Fruit fly (Drosophila melanogaster): ENCODE data around the gene CG43373.

Gene CG43373

dm6 chr3L:16474130-16474529 lies 69.0 kb downstream of the CG43373 start (continued):
- TF ChIP-seq MESR4 (GFP tag; optimal IDR thresholded peaks at IDR 0.05) (no peak), CG17568 (GFP tag; optimal IDR thresholded peaks at IDR 0.05) (no peak), CG10366 (GFP tag; IDR thresholded peaks at IDR 0.05) (no peak), CG9609 (GFP tag; optimal IDR thresholded peaks at IDR 0.05) (no peak), cas (GFP tag; IDR thresholded peaks at IDR 0.05) (no peak), CG4424 (GFP tag; optimal IDR thresholded peaks at IDR 0.05) (peak; percentile 19), NFAT (GFP tag; IDR thresholded peaks at IDR 0.05) (no peak), CTCF (GFP tag; optimal IDR thresholded peaks at IDR 0.05) (no peak), Eip74EF (GFP tag; optimal IDR thresholded peaks at IDR 0.05) (no peak), Lim3 (GFP tag; IDR thresholded peaks at IDR 0.05) (peak; percentile 24; the same call in 1 of the 2 replicates), zfh1 (GFP tag; IDR thresholded peaks at IDR 0.05) (no peak), Atf-2 (GFP tag; optimal IDR thresholded peaks at IDR 0.05) (no peak), Tbp (GFP tag; optimal IDR thresholded peaks at IDR 0.05) (no peak), Max (GFP tag; optimal IDR thresholded peaks at IDR 0.05) (no peak), CG9437 (GFP tag; optimal IDR thresholded peaks at IDR 0.05) (peak; percentile 26), CG7556 (GFP tag; optimal IDR thresholded peaks at IDR 0.05) (peak; percentile 49), sob (GFP tag; IDR thresholded peaks at IDR 0.05) (no peak), CG9797 (GFP tag; optimal IDR thresholded peaks at IDR 0.05) (no peak), CG7987 (GFP tag; optimal IDR thresholded peaks at IDR 0.05) (no peak), CG3065 (GFP tag; optimal IDR thresholded peaks at IDR 0.05) (no peak), gfzf (GFP tag; optimal IDR thresholded peaks at IDR 0.05) (no peak), Oli (tag; optimal IDR thresholded peaks at IDR 0.05) (peak; percentile 20), pzg (GFP tag; optimal IDR thresholded peaks at IDR 0.05) (no peak), CG3407 (GFP tag; optimal IDR thresholded peaks at IDR 0.05) (no peak), CG6175 (GFP tag; IDR thresholded peaks at IDR 0.05) (no peak), psq (GFP tag; optimal IDR thresholded peaks at IDR 0.05) (no peak), sd (tag; optimal IDR thresholded peaks at IDR 0.05) (peak; percentile 74), CG4328 (GFP tag; optimal IDR thresholded peaks at IDR 0.05) (no peak), Vsx1 (GFP tag; optimal IDR thresholded peaks at IDR 0.05) (no peak), Aef1 (GFP tag; IDR thresholded peaks at IDR 0.05) (no peak), maf-S (GFP tag; optimal IDR thresholded peaks at IDR 0.05) (no peak), Hr51 (GFP tag; optimal IDR thresholded peaks at IDR 0.05) (peak in 1 of 2 experiments; percentile 30), peb (GFP tag; IDR thresholded peaks at IDR 0.05) (no peak), trh (GFP tag; optimal IDR thresholded peaks at IDR 0.05) (no peak), CG42726 (GFP tag; IDR thresholded peaks at IDR 0.05; ENCODE audit: partially characterized antibody) (no peak), Atf3 (GFP tag; optimal IDR thresholded peaks at IDR 0.05) (no peak), hth (optimal IDR thresholded peaks at IDR 0.05) (no peak), Dref (GFP tag; IDR thresholded peaks at IDR 0.05) (no peak), CG17802 (tag; optimal IDR thresholded peaks at IDR 0.05) (no peak), CG31388 (GFP tag; optimal IDR thresholded peaks at IDR 0.05) (no peak), Oaz (GFP tag; IDR thresholded peaks at IDR 0.05) (no peak), B-H2 (GFP tag; optimal IDR thresholded peaks at IDR 0.05) (no peak), zf30C (GFP tag; optimal IDR thresholded peaks at IDR 0.05) (no peak), NfI (GFP tag; optimal IDR thresholded peaks at IDR 0.05) (no peak), aop (GFP tag; IDR thresholded peaks at IDR 0.05) (no peak), kah (GFP tag; optimal IDR thresholded peaks at IDR 0.05) (no peak), dan (GFP tag; IDR thresholded peaks at IDR 0.05) (no peak), CG12391 (tag; optimal IDR thresholded peaks at IDR 0.05) (peak; percentile 7), PHDP (tag; optimal IDR thresholded peaks at IDR 0.05) (peak; percentile 30), al (GFP tag; IDR thresholded peaks at IDR 0.05) (no peak), pum (GFP tag; optimal IDR thresholded peaks at IDR 0.05) (no peak), HLH3B (GFP tag; IDR thresholded peaks at IDR 0.05) (no peak), ase (GFP tag; IDR thresholded peaks at IDR 0.05) (no peak)
